Fruit fly (Drosophila melanogaster) ovary, adult (tissue): ENCODE measurements around the gene CG14606.

Experiments used
- CG17801 ChIP-seq: fragments of 200-800 bp; optimal IDR thresholded peaks from 2 replicates; lab custom pipeline; 2019; ENCODE audit warnings: missing biosample characterization, mild to moderate bottlenecking, missing genetic modification characterization, moderate library complexity; ENCODE audit not compliant: partially characterized antibody

The CG14606 gene

DNA sequence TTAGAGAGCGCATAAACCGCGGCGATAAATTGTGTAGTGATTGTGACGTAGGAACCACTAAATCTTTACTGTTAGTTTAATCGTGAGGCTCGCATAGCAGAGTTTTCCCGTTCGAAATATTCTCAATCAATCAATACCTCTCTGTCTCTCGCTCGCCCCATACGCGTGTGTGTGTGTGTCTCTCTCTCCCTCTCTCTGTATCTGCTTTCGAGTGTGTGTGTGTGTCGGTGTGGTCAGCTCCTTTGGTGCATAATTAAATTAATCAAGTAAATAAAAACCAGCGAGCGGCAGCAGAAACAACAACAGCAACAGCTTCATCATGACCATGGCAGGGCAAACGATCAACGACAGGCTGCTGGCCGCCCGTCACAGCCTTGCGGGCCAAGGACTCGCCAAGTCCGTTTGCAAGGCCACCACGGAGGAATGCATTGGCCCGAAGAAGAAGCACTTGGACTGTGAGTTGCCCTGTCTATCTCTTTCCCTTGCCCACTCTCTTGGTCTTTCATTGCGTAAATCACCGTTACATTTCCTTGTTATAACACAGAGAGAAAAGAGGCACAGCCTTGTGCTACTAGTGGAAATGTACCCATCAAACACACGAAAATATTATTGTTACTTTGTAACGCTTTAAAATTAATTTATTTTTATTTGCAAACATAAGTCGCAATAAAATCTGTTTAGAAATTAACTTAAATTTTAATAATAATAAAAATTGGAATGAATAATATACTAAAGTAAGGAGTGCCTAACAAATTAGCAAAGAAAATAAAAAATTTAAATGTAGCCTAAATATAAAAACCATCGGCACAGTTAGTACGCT, 29.6 kb downstream of the CG14606 start:
- no peak for TF ChIP-seq CG17801

DNA sequence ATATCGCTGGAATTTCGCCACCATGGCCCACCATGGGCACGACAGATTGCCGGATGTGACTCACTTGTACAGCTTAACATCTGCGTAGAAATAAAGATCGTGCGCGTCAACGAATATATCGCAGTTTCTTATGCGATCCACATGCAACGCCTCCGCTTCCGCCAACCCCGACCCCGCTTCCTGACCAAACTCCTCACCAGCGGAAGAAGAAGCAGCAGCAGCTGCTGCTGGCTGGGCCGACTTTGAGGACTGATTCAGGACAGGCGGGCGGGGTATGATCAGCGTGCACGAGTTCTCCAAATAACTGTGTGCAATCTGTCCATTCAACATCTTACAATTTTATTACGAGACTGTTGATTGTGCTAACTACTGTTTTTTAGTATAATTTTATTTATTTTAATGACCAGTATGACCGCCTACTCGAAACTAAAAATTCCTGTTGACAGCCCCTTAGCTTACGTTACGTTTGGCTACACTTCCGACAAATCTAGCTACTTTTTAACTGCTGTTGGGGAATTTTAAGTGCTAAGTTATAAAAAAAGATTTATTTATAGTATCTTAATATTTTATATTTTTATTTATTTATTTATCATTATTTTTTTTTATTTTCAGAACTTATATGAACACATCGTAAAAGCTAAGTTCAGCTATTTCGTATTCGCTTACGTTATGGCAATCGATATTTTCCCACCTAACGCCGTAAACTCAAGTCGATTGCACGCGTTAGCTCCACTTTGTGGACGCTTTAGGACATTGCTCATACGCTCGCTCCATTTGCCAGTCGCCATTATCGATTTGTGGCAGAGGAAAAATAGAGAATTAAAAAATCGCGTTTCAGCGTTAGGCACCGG, 30.4 kb downstream of the CG14606 start, which contains the start of the genes CG10055 and lap:
Gene CG10055, minus strand, starts transcription at position 432 of the 851 bp plus-strand sequence.
Gene lap, plus strand, starts transcription at position 753 of the 851 bp plus-strand sequence.
- TF ChIP-seq CG17801: no peak

DNA sequence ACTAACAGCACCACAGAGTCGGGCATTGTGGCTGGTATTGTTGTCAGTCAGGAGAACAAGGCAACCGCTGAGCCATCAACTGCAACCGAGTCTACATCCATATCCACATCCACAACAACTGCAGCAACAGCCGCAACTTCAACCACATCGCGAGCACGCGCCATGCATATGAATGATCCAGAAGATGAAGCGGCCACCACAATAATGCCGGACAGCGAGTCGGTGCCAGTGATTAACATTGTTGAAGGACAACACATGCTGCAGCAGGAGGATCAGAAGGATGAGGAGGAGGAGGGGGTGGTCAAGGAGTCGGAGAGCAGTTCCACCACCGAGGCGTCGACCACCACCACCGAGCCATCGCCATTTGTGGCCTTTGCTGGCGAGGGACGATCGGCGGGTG, 42.1 kb downstream of the CG14606 start:
- no peak for TF ChIP-seq CG17801

DNA sequence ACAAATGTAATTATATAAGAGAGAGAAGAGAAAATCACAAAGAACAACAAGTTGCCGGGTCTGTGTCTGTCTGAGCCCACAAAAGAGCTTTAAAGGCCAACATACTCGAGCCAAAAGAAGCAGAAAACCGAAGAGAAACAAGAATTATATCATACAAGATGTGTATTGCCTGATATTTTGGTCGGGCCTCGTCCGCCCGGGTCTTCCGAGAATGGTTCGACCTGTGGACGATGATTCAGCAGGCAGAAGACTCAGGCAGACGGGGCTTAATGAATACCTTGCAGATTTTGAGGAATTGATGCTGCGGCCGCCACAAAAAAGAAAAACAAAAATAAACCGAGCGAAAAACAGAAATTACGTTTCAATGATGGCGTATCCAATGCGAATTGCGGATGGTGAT, 43.9 kb downstream of the CG14606 start:
- TF ChIP-seq CG17801: no peak

dm6 chr3R:7171384-7172099, 45.3 kb downstream of the CG14606 start:
- TF ChIP-seq CG17801: no peak

DNA sequence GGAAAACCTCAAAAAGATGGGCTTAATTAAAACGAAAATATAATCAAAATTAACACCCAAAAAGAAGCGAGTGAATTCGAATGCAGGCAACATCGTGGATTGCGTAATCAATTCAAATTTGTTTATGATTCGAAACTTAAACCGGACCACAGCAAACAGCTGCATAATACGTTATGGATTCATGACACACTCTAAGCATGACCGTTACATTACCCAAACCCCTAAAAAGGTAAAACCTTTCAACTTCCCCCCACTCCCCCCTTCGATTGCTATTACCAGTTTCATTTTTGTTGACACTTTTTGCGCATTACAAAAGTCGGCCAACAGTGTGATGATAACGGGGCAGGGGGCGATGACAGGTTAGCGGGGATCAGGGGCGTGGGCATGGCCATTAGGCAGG, 47.0 kb downstream of the CG14606 start:
- no peak for TF ChIP-seq CG17801
